Worm (Caenorhabditis elegans) whole organism, early embryonic: ENCODE results near the gene dmsr-15.

Experiments
- B0310.2 ChIP-seq: sonication (generic microtip); optimal IDR thresholded peaks from 2 replicates; lab custom pipeline; 2016; ENCODE audit warnings: mild to moderate bottlenecking, missing genetic modification characterization, missing compliant biosample characterization
- F13C5.2 ChIP-seq: sonication (generic microtip); optimal IDR thresholded peaks from 2 replicates; lab custom pipeline; 2017; ENCODE audit warnings: mild to moderate bottlenecking, missing genetic modification characterization, inconsistent platforms, missing compliant biosample characterization
- aly-1 ChIP-seq: sonication (generic microtip); optimal IDR thresholded peaks from 2 replicates; lab custom pipeline; 2016; ENCODE audit warnings: missing genetic modification characterization, missing compliant biosample characterization
- ama-1 ChIP-seq: fragments of 150-350 bp; optimal IDR thresholded peaks from 2 replicates; lab custom pipeline; 2014
- ceh-13 ChIP-seq: fragments of 200-800 bp; sonication (Bioruptor generic); optimal IDR thresholded peaks from 2 replicates; lab custom pipeline; 2018; ENCODE audit warnings: mild to moderate bottlenecking, missing genetic modification characterization, missing compliant biosample characterization
- ceh-36 ChIP-seq: sonication (generic microtip); optimal IDR thresholded peaks from 2 replicates; lab custom pipeline; 2016; ENCODE audit warnings: missing genetic modification characterization, inconsistent platforms, missing compliant biosample characterization
- ets-7 ChIP-seq: sonication (generic microtip); optimal IDR thresholded peaks from 2 replicates; lab custom pipeline; 2016; ENCODE audit warnings: missing genotype, missing genetic modification characterization, missing compliant biosample characterization
- flt-1 ChIP-seq: fragments of 200-800 bp; sonication (Bioruptor generic); IDR thresholded peaks from 2 replicates; pipeline ENCODE4 v1.3.6; 2022; ENCODE audit warnings: missing genetic modification characterization, missing compliant biosample characterization
- hnd-1 ChIP-seq: sonication (generic microtip); optimal IDR thresholded peaks from 2 replicates; lab custom pipeline; 2016; ENCODE audit warnings: missing genetic modification characterization, missing compliant biosample characterization
- scrt-1 ChIP-seq: fragments of 200-800 bp; sonication (Bioruptor generic); IDR thresholded peaks from 2 replicates; pipeline ENCODE4 v1.3.6; 2022; ENCODE audit warnings: missing genetic modification characterization, missing compliant biosample characterization
- sea-1 ChIP-seq: fragments of 200-800 bp; sonication (Bioruptor generic); conservative IDR thresholded peaks from 2 replicates; pipeline ENCODE4 v1.3.6; 2022; ENCODE audit warnings: missing genetic modification characterization, missing compliant biosample characterization
- tbx-37 ChIP-seq: fragments of 200-800 bp; sonication (Bioruptor generic); conservative IDR thresholded peaks from 2 replicates; pipeline ENCODE4 v1.3.6; 2022; ENCODE audit warnings: missing genetic modification reagents, missing genetic modification characterization, missing compliant biosample characterization

DNA sequence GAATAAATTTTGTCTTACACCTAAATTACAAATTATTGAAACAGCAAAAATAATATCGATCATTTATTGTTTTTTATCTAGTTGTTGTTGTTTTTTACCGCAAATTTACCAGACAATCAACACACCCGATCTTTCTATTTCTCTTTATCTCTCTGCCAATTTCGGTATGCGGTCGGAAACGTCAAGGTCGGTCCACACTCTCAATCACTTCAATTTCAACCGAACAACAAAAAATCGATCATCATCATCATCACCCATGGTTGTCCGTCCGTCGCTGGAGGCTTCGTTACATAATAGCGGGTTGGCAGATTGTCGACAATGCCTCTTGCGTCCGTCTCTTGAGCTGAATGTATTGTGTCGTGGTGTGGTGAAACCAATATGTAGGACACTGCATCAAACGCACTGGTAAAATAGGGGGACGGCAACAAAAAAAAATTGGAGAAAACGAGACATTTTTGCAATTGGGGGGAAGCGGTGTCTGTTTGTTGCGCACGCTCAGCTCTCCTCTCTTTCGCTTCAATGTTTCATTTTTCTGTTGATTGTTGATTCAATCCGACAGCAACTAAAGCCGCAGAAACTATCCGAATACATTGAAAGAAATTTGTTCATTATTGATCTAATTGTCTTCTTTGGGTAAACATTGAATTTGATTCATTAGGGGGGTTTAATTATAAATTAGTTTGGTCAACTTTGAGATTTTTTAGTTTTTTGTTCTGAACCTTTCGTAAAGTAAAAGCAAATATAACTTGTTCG lies 48.3 kb upstream of the dmsr-15 start:
- no peak for TF ChIP-seq sea-1 (GFP tag; lab: Robert Waterston, UW)
- TF ChIP-seq ets-7: no peak
- no peak for TF ChIP-seq aly-1
- no peak for TF ChIP-seq ama-1
- no peak for TF ChIP-seq tbx-37 (GFP tag; lab: Robert Waterston, UW)
- no peak for TF ChIP-seq flt-1 (GFP tag; lab: Robert Waterston, UW)
- no peak for TF ChIP-seq hnd-1 (tag; lab: Kevin White, UChicago)
- TF ChIP-seq ceh-13 (GFP tag; lab: Kevin White, UChicago): no peak
- no peak for TF ChIP-seq B0310.2
- TF ChIP-seq ceh-36: no peak
- no peak for TF ChIP-seq scrt-1 (GFP tag; lab: Robert Waterston, UW)
- no peak for TF ChIP-seq F13C5.2 (tag; lab: Kevin White, UChicago)
